Worm (Caenorhabditis elegans) whole organism, L2 larva: Measurements from ENCODE around the gene aptf-3.

Source experiments
- F13H6.1 ChIP-seq: sonication (generic microtip); optimal IDR thresholded peaks from 2 replicates; lab custom pipeline; 2016; ENCODE audit warnings: missing genetic modification characterization, missing compliant biosample characterization
- R02D3.7 ChIP-seq: fragments of 150-350 bp; optimal IDR thresholded peaks from 2 replicates; lab custom pipeline; 2014; ENCODE audit warnings: missing biosample characterization, missing genetic modification characterization
- Y55F3AM.14 ChIP-seq: fragments of 200-800 bp; sonication (Bioruptor generic); optimal IDR thresholded peaks from 2 replicates; lab custom pipeline; 2018; ENCODE audit warnings: mild to moderate bottlenecking, missing genetic modification characterization, missing compliant biosample characterization
- ZK546.5 ChIP-seq: sonication (generic microtip); optimal IDR thresholded peaks from 2 replicates; lab custom pipeline; 2017; ENCODE audit warnings: missing biosample characterization, missing genetic modification characterization
- alr-1 ChIP-seq: fragments of 150-350 bp; optimal IDR thresholded peaks from 2 replicates; lab custom pipeline; 2014; ENCODE audit warnings: missing biosample characterization, missing genetic modification characterization
- aly-2 ChIP-seq: fragments of 150-350 bp; optimal IDR thresholded peaks from 2 replicates; lab custom pipeline; 2014; ENCODE audit warnings: missing biosample characterization, missing genetic modification characterization
- ama-1 ChIP-seq: fragments of 150-350 bp; optimal IDR thresholded peaks from 2 replicates; lab custom pipeline; 2018; ENCODE audit warnings: inconsistent platforms
- ceh-16 ChIP-seq: fragments of 150-350 bp; optimal IDR thresholded peaks from 2 replicates; lab custom pipeline; 2014; ENCODE audit warnings: missing biosample characterization, missing genetic modification characterization
- crh-2 ChIP-seq: sonication (generic microtip); optimal IDR thresholded peaks from 2 replicates; lab custom pipeline; 2017; ENCODE audit warnings: missing biosample characterization, missing genetic modification characterization
- egl-27 ChIP-seq: sonication (generic microtip); optimal IDR thresholded peaks from 3 replicates; lab custom pipeline; 2017; ENCODE audit warnings: missing biosample characterization, missing genetic modification reagents, missing genetic modification characterization
- elt-1 ChIP-seq: fragments of 150-350 bp; optimal IDR thresholded peaks from 2 replicates; lab custom pipeline; 2014; ENCODE audit warnings: missing biosample characterization, missing genetic modification characterization
- elt-3 ChIP-seq: sonication (generic microtip); optimal IDR thresholded peaks from 2 replicates; lab custom pipeline; 2017; ENCODE audit warnings: missing biosample characterization, missing genetic modification characterization
- fos-1 ChIP-seq: fragments of 150-350 bp; optimal IDR thresholded peaks from 2 replicates; lab custom pipeline; 2014; ENCODE audit warnings: missing biosample characterization, missing genetic modification characterization
- gmeb-1 ChIP-seq: fragments of 150-350 bp; optimal IDR thresholded peaks from 2 replicates; lab custom pipeline; 2014; ENCODE audit warnings: missing biosample characterization, missing genetic modification characterization
- lin-11 ChIP-seq: fragments of 150-350 bp; sonication (generic microtip); optimal IDR thresholded peaks from 2 replicates; lab custom pipeline; 2014; ENCODE audit warnings: missing biosample characterization, missing genetic modification characterization, inconsistent platforms, mixed read lengths
- lin-13 ChIP-seq: fragments of 150-350 bp; optimal IDR thresholded peaks from 2 replicates; lab custom pipeline; 2014; ENCODE audit warnings: missing biosample characterization, missing genetic modification reagents, missing genetic modification characterization
- lin-39 ChIP-seq: fragments of 150-350 bp; optimal IDR thresholded peaks from 2 replicates; lab custom pipeline; 2014; ENCODE audit warnings: missing biosample characterization, missing genetic modification reagents, missing genetic modification characterization
- lsy-2 ChIP-seq, 2 experiments: fragments of 150-350 bp in 1 of 2; sonication (generic microtip) in 1 of 2; optimal IDR thresholded peaks; 2 replicates each; lab custom pipeline; 2014 to 2017; ENCODE audit warnings: missing biosample characterization in 2 of 2, missing genetic modification characterization in 2 of 2
- mbf-1 ChIP-seq: sonication (generic microtip); optimal IDR thresholded peaks from 2 replicates; lab custom pipeline; 2017; ENCODE audit warnings: missing biosample characterization, missing genetic modification characterization
- mdl-1 ChIP-seq, 2 experiments: fragments of 150-350 bp in 1 of 2; sonication (generic microtip) in 1 of 2; optimal IDR thresholded peaks; 2 replicates each; lab custom pipeline; 2017; ENCODE audit warnings: missing biosample characterization in 2 of 2, missing genetic modification characterization in 2 of 2
- nhr-10 ChIP-seq: sonication (generic microtip); optimal IDR thresholded peaks from 2 replicates; lab custom pipeline; 2017; ENCODE audit warnings: missing biosample characterization, missing genetic modification characterization
- nhr-11 ChIP-seq: fragments of 150-350 bp; optimal IDR thresholded peaks from 2 replicates; lab custom pipeline; 2014; ENCODE audit warnings: missing biosample characterization, missing genetic modification characterization
- nhr-12 ChIP-seq: fragments of 150-350 bp; optimal IDR thresholded peaks from 2 replicates; lab custom pipeline; 2014; ENCODE audit warnings: missing biosample characterization, missing genetic modification characterization
- nhr-129 ChIP-seq: fragments of 150-350 bp; optimal IDR thresholded peaks from 2 replicates; lab custom pipeline; 2014; ENCODE audit warnings: missing biosample characterization, missing genetic modification characterization
- nhr-21 ChIP-seq: fragments of 150-350 bp; optimal IDR thresholded peaks from 2 replicates; lab custom pipeline; 2014; ENCODE audit warnings: missing biosample characterization, missing genetic modification characterization
- nhr-237 ChIP-seq: fragments of 150-350 bp; optimal IDR thresholded peaks from 2 replicates; lab custom pipeline; 2014; ENCODE audit warnings: missing biosample characterization, missing genetic modification characterization
- nhr-6 ChIP-seq: fragments of 150-350 bp; optimal IDR thresholded peaks from 2 replicates; lab custom pipeline; 2014; ENCODE audit warnings: missing biosample characterization, missing genetic modification characterization
- nhr-77 ChIP-seq: fragments of 150-350 bp; optimal IDR thresholded peaks from 2 replicates; lab custom pipeline; 2014; ENCODE audit warnings: missing biosample characterization, missing genetic modification characterization
- peb-1 ChIP-seq: fragments of 150-350 bp; optimal IDR thresholded peaks from 2 replicates; lab custom pipeline; 2014; ENCODE audit warnings: missing biosample characterization, missing genetic modification characterization
- sem-4 ChIP-seq: fragments of 150-350 bp; optimal IDR thresholded peaks from 2 replicates; lab custom pipeline; 2014; ENCODE audit warnings: missing biosample characterization, missing genetic modification reagents, missing genetic modification characterization
- skn-1 ChIP-seq: sonication (generic microtip); optimal IDR thresholded peaks from 2 replicates; lab custom pipeline; 2017; ENCODE audit warnings: missing biosample characterization, missing genetic modification characterization
- sma-3 ChIP-seq: sonication (generic microtip); optimal IDR thresholded peaks from 2 replicates; lab custom pipeline; 2016; ENCODE audit warnings: missing genetic modification reagents, missing genetic modification characterization, missing compliant biosample characterization
- sma-9 ChIP-seq, 2 experiments: fragments of 150-350 bp in 1 of 2; sonication (generic microtip) in 1 of 2; optimal IDR thresholded peaks; 2 replicates each; lab custom pipeline; 2014 to 2016; ENCODE audit warnings: missing genetic modification characterization in 2 of 2, mild to moderate bottlenecking in 1 of 2, missing biosample characterization in 1 of 2, missing compliant biosample characterization in 1 of 2, missing genetic modification reagents in 1 of 2, moderate library complexity in 1 of 2
- snpc-4 ChIP-seq: fragments of 150-350 bp; optimal IDR thresholded peaks from 2 replicates; lab custom pipeline; 2014; ENCODE audit warnings: missing biosample characterization, missing genetic modification characterization
- unc-39 ChIP-seq: fragments of 150-350 bp; optimal IDR thresholded peaks from 2 replicates; lab custom pipeline; 2014; ENCODE audit warnings: missing biosample characterization, missing genetic modification characterization
- unc-55 ChIP-seq: fragments of 150-350 bp; sonication (generic microtip); optimal IDR thresholded peaks from 3 replicates; lab custom pipeline; 2014; ENCODE audit warnings: missing biosample characterization, missing genetic modification reagents, missing genetic modification characterization
- unc-62 ChIP-seq: fragments of 150-350 bp; optimal IDR thresholded peaks from 2 replicates; lab custom pipeline; 2014; ENCODE audit warnings: missing biosample characterization, missing genetic modification reagents, missing genetic modification characterization
- zag-1 ChIP-seq: fragments of 150-350 bp; optimal IDR thresholded peaks from 2 replicates; lab custom pipeline; 2014; ENCODE audit warnings: missing biosample characterization, missing genetic modification characterization
- ztf-1 ChIP-seq: fragments of 200-800 bp; sonication (Bioruptor generic); conservative IDR thresholded peaks from 2 replicates; pipeline ENCODE4 v1.3.6; 2022; ENCODE audit warnings: missing genetic modification characterization, missing compliant biosample characterization
- ztf-4 ChIP-seq: fragments of 150-350 bp; optimal IDR thresholded peaks from 2 replicates; lab custom pipeline; 2014; ENCODE audit warnings: missing biosample characterization, missing genetic modification characterization

aptf-3 gene

ce11 chrII:8546975-8547374, 47.0 kb upstream of the aptf-3 start (continued):
- TF ChIP-seq peb-1 (tag; lab: Kevin White, UChicago), result no peak
- peak; percentile 30 for TF ChIP-seq lin-11 (tag; lab: Kevin White, UChicago)
- no peak for TF ChIP-seq nhr-237 (tag; lab: Kevin White, UChicago)
- TF ChIP-seq ZK546.5, result no peak
- no peak for TF ChIP-seq R02D3.7
- TF ChIP-seq nhr-10 (tag; lab: Kevin White, UChicago), result no peak

- TF ChIP-seq ceh-16 (no peak), nhr-12 (tag; lab: Kevin White, UChicago) (no peak), nhr-11 (no peak), lin-39 (tag; lab: Kevin White, UChicago) (no peak), sma-9 (GFP tag; optimal IDR thresholded peaks at IDR 0.05; lab: Kevin White, UChicago) (no peak), sma-9 (tag; optimal IDR thresholded peaks at IDR 0.05; lab: Kevin White, UChicago) (no peak), mbf-1 (tag; lab: Kevin White, UChicago) (no peak), peb-1 (tag; lab: Kevin White, UChicago) (no peak), egl-27 (tag; lab: Kevin White, UChicago) (no peak), lsy-2 (tag; optimal IDR thresholded peaks at IDR 0.05; lab: Kevin White, UChicago) (no peak), gmeb-1 (tag; lab: Kevin White, UChicago) (no peak), zag-1 (tag; lab: Kevin White, UChicago) (no peak), fos-1 (no peak), ztf-4 (tag; lab: Kevin White, UChicago) (no peak), ztf-1 (no peak)
Measured at ce11 chrII:8551100-8551499, 42.9 kb upstream of the aptf-3 start.

ce11 chrII:8554568-8554967, 39.4 kb upstream of the aptf-3 start:
- no peak for TF ChIP-seq aly-2
- TF ChIP-seq sma-9 (GFP tag; optimal IDR thresholded peaks at IDR 0.05; lab: Kevin White, UChicago), result no peak
- no peak for TF ChIP-seq sma-9 (tag; optimal IDR thresholded peaks at IDR 0.05; lab: Kevin White, UChicago)
- TF ChIP-seq snpc-4 (tag; lab: Kevin White, UChicago), result no peak
- no peak for TF ChIP-seq nhr-129 (tag; lab: Kevin White, UChicago)

ce11 chrII:8556166-8556565, 37.8 kb upstream of the aptf-3 start, which contains the start of gene glb-27:
TSS of gene glb-27 (minus strand) at chrII:8556266.
- TF ChIP-seq nhr-11 (no peak), lin-11 (tag; lab: Kevin White, UChicago) (no peak), F13H6.1 (tag; lab: Kevin White, UChicago) (no peak), fos-1 (no peak)

DNA sequence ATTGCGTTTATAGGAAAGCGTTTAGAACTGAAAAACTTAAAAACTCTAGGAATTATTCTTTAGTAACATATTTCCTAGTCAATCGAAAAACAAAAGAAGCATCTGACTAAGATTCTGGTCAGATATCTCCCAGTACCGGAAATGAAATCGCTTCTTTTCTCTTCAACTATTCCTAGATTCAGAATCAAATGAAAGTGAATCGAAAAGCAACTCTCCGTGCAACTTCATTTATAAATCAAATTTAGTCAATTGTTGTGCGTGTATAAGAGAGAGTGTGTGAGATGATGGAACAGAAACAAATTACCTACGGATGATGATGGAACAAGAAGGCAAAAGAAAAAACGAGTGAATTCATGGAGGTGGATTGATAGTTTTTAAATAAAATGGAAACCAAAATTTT, 34.8 kb upstream of the aptf-3 start:
- TF ChIP-seq lsy-2 (tag; optimal IDR thresholded peaks at IDR 0.05; lab: Kevin White, UChicago) (peak in 1 of 2 experiments; percentile 41), ama-1 (lab: Kevin White, UChicago) (no peak)

DNA sequence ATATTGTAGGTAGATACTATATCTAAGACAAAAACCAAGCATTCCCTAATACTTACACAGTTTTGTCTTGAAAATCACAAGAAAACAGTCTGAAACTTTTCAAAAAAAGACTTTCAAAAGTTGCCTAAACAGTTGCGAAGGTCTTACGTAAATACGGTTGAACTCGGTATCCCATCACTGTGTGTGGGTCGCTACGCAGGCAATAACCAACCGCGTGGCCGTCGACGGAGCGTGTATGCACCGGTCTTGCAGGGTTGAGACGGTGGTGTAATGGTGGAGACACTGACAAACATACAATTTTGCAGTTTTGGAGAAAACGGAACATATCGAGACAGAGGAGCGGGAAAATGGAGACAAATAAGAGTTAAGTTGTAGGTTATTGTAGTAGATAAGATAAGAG, 32.8 kb upstream of the aptf-3 start, which contains the start of gene iff-2:
Gene iff-2, minus strand, starts transcription at position 141 of the 400 bp plus-strand sequence.
- TF ChIP-seq nhr-77 (tag; lab: Kevin White, UChicago) (peak; percentile 89), sma-3 (GFP tag; lab: Kevin White, UChicago) (peak; percentile 100), nhr-10 (tag; lab: Kevin White, UChicago) (peak; percentile 92), alr-1 (tag; lab: Kevin White, UChicago) (no peak), elt-1 (tag; lab: Kevin White, UChicago) (no peak), ztf-1 (no peak), unc-62 (GFP tag; lab: Kevin White, UChicago) (peak; percentile 92), mdl-1 (tag; optimal IDR thresholded peaks at IDR 0.05; lab: Kevin White, UChicago) (peak; percentile 93 to 99), Y55F3AM.14 (peak; percentile 96), crh-2 (tag; lab: Kevin White, UChicago) (peak; percentile 100), lin-39 (tag; lab: Kevin White, UChicago) (no peak), nhr-6 (peak; percentile 99), zag-1 (tag; lab: Kevin White, UChicago) (peak; percentile 99), ztf-4 (tag; lab: Kevin White, UChicago) (peak; percentile 99), skn-1 (tag; lab: Kevin White, UChicago) (peak; percentile 94), unc-55 (GFP tag; lab: Kevin White, UChicago) (peak; percentile 100), gmeb-1 (tag; lab: Kevin White, UChicago) (peak; percentile 98), ama-1 (lab: Kevin White, UChicago) (peak; percentile 89), F13H6.1 (tag; lab: Kevin White, UChicago) (peak; percentile 99), lsy-2 (tag; optimal IDR thresholded peaks at IDR 0.05; lab: Kevin White, UChicago) (peak; percentile 94 to 98), R02D3.7 (peak; percentile 68), egl-27 (tag; lab: Kevin White, UChicago) (peak; percentile 98), lin-13 (GFP tag; lab: Kevin White, UChicago) (peak; percentile 99), nhr-129 (tag; lab: Kevin White, UChicago) (peak; percentile 99), unc-39 (tag; lab: Kevin White, UChicago) (peak; percentile 88), ZK546.5 (peak; percentile 93), sem-4 (tag; lab: Kevin White, UChicago) (peak; percentile 99), lin-11 (tag; lab: Kevin White, UChicago) (peak; percentile 100), mbf-1 (tag; lab: Kevin White, UChicago) (no peak), nhr-21 (peak; percentile 99), aly-2 (no peak), snpc-4 (tag; lab: Kevin White, UChicago) (peak; percentile 93), elt-3 (tag; lab: Kevin White, UChicago) (no peak), nhr-11 (peak; percentile 22)
